Worm (Caenorhabditis elegans): ENCODE data around the gene praf-3.
A peak's percentile ranks its signal among the peaks of the same experiment; 100 is the strongest.

The praf-3 gene

DNA sequence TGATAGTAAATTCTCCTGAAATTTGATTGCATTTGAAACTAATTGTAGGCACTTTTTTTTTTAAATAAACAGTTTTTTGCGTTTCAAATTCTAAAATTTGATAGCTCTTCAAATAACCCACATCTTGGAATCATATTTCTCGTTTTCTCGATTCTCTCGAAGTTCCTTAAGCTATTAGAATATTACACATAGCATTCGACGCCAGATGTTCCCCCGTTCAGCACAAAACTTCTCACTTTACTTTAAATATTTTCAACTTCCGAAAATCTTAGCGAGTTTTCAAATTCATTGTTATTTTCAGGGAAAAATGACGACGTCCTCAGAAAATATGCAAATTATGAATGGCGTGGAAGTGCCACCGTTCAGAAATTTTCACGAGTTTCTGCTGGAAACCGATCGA, at the start of gene praf-3:
TSS of gene praf-3 (plus strand) at position 301 of the 400 bp plus-strand sequence.
- TF ChIP-seq cnd-1 (tag; optimal IDR thresholded peaks at IDR 0.05) (no peak), M03D4.4 (tag; optimal IDR thresholded peaks at IDR 0.05) (no peak), nhr-28 (tag; optimal IDR thresholded peaks at IDR 0.05) (no peak), lin-32 (GFP tag; optimal IDR thresholded peaks at IDR 0.05) (no peak), ztf-11 (tag; optimal IDR thresholded peaks at IDR 0.05) (no peak), lin-13 (tag; optimal IDR thresholded peaks at IDR 0.05) (no peak), snpc-4 (tag; optimal IDR thresholded peaks at IDR 0.05) (no peak), ces-1 (GFP tag; optimal IDR thresholded peaks at IDR 0.05) (no peak), sem-2 (GFP tag; optimal IDR thresholded peaks at IDR 0.05) (no peak), bed-3 (GFP tag; optimal IDR thresholded peaks at IDR 0.05) (no peak), zip-8 (tag; optimal IDR thresholded peaks at IDR 0.05) (no peak), ham-2 (GFP tag; optimal IDR thresholded peaks at IDR 0.05) (no peak), elt-3 (tag; optimal IDR thresholded peaks at IDR 0.05) (no peak), nhr-237 (tag; optimal IDR thresholded peaks at IDR 0.05) (no peak), ceh-39 (tag; optimal IDR thresholded peaks at IDR 0.05) (no peak), nhr-2 (tag; optimal IDR thresholded peaks at IDR 0.05) (no peak), ceh-43 (GFP tag; optimal IDR thresholded peaks at IDR 0.05) (no peak), hlh-1 (tag; optimal IDR thresholded peaks at IDR 0.05) (no peak), flh-1 (GFP tag; optimal IDR thresholded peaks at IDR 0.05) (no peak)

DNA sequence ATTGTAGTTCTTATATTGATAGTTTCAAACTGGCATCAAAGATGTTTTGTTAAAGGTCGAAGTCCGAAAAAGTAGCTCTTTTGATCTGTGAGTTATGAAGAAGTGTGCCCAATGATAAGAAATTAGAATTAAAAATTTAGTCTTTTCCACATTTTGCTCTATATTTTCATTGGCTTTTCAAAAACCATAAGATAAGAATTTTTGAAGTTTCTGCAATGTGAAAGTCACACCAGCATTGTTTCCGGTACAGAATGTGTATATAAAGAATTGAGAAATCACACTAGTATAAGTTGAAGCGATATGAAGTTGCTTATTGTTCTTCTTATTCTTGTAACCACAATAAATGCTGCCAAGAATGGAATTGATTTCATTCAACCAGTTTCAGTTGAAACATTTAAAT, 47.3 kb upstream of the praf-3 start, which contains the start of gene lys-10:
TSS of gene lys-10 (plus strand) at position 301 of the 400 bp plus-strand sequence.
- no peak for TF ChIP-seq flh-1 (GFP tag; optimal IDR thresholded peaks at IDR 0.05)

DNA sequence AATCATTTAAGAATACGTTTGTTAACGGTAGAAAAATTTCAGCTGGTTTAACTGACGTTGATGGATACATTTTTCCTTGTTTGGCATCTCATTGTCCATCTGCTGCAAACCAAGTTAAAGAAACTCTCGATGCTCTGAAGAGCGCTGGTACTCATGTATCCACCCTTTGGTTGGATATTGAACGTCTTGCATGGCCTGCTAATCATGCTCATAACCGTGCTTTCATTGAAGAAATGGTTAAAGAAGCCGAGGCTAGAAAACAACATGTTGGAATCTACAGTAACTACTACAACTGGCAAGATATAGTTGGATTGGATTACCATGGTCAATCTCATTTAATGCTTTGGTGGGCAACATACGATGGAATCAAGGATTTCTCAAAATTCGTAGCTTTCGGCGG, 46.7 kb upstream of the praf-3 start:
- TF ChIP-seq lin-13 (tag; optimal IDR thresholded peaks at IDR 0.05): no peak
- no peak for TF ChIP-seq flh-1 (GFP tag; optimal IDR thresholded peaks at IDR 0.05)
- TF ChIP-seq unc-62 (GFP tag; optimal IDR thresholded peaks at IDR 0.05): no peak
- no peak for TF ChIP-seq elt-3 (tag; optimal IDR thresholded peaks at IDR 0.05)
- TF ChIP-seq nhr-237 (tag; optimal IDR thresholded peaks at IDR 0.05): no peak
- no peak for TF ChIP-seq nhr-12 (tag; optimal IDR thresholded peaks at IDR 0.05)
- no peak for TF ChIP-seq ces-1 (GFP tag; optimal IDR thresholded peaks at IDR 0.05)
- no peak for TF ChIP-seq M03D4.4 (tag; optimal IDR thresholded peaks at IDR 0.05)

DNA sequence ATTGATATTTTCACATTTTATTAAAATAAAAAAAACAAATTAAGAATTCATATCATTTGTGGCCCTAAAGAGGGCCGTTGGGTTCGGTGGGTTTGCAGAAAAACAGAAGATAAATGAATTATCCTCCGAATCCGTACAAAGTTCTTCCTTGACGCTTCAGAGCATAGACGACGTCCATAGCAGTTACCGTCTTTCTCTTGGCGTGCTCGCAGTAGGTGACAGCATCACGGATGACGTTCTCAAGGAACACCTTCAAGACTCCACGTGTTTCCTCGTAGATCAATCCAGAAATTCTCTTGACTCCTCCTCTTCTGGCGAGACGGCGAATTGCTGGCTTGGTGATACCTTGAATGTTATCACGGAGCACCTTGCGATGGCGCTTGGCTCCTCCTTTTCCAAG, 46.2 kb upstream of the praf-3 start:
- TF ChIP-seq lsy-2 (tag; optimal IDR thresholded peaks at IDR 0.05): no peak
- no peak for TF ChIP-seq ham-2 (GFP tag; optimal IDR thresholded peaks at IDR 0.05)
- TF ChIP-seq nhr-76 (tag; optimal IDR thresholded peaks at IDR 0.05): no peak
- TF ChIP-seq elt-1 (tag; optimal IDR thresholded peaks at IDR 0.05; ENCODE audit: borderline replicate concordance, insufficient read depth): no peak
- no peak for TF ChIP-seq sem-2 (GFP tag; optimal IDR thresholded peaks at IDR 0.05)
- no peak for TF ChIP-seq ztf-11 (tag; optimal IDR thresholded peaks at IDR 0.05)
- TF ChIP-seq mls-2 (tag; optimal IDR thresholded peaks at IDR 0.05): no peak
- TF ChIP-seq zip-8 (tag; optimal IDR thresholded peaks at IDR 0.05): no peak
- no peak for TF ChIP-seq nhr-12 (tag; optimal IDR thresholded peaks at IDR 0.05)
- TF ChIP-seq M03D4.4 (tag; optimal IDR thresholded peaks at IDR 0.05): no peak
- no peak for TF ChIP-seq unc-120 (tag; optimal IDR thresholded peaks at IDR 0.05; ENCODE audit: poor library complexity, severe bottlenecking)
- TF ChIP-seq snpc-4 (tag; optimal IDR thresholded peaks at IDR 0.05): no peak
- no peak for TF ChIP-seq ces-1 (GFP tag; optimal IDR thresholded peaks at IDR 0.05)
- no peak for TF ChIP-seq ceh-43 (GFP tag; optimal IDR thresholded peaks at IDR 0.05)
- TF ChIP-seq hlh-1 (tag; optimal IDR thresholded peaks at IDR 0.05): no peak
- TF ChIP-seq sptf-1 (tag; optimal IDR thresholded peaks at IDR 0.05): no peak
- no peak for TF ChIP-seq flh-1 (GFP tag; optimal IDR thresholded peaks at IDR 0.05)
- TF ChIP-seq mab-5 (tag; optimal IDR thresholded peaks at IDR 0.05): no peak

DNA sequence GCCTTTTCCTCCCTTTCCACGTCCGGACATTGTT, 46.0 kb upstream of the praf-3 start, which contains the start of gene his-31:
TSS of gene his-31 (minus strand) at position 30 of the 34 bp plus-strand sequence.
- TF ChIP-seq unc-62 (GFP tag; optimal IDR thresholded peaks at IDR 0.05): no peak
- TF ChIP-seq flh-1 (GFP tag; optimal IDR thresholded peaks at IDR 0.05): no peak
- no peak for TF ChIP-seq zip-8 (tag; optimal IDR thresholded peaks at IDR 0.05)

DNA sequence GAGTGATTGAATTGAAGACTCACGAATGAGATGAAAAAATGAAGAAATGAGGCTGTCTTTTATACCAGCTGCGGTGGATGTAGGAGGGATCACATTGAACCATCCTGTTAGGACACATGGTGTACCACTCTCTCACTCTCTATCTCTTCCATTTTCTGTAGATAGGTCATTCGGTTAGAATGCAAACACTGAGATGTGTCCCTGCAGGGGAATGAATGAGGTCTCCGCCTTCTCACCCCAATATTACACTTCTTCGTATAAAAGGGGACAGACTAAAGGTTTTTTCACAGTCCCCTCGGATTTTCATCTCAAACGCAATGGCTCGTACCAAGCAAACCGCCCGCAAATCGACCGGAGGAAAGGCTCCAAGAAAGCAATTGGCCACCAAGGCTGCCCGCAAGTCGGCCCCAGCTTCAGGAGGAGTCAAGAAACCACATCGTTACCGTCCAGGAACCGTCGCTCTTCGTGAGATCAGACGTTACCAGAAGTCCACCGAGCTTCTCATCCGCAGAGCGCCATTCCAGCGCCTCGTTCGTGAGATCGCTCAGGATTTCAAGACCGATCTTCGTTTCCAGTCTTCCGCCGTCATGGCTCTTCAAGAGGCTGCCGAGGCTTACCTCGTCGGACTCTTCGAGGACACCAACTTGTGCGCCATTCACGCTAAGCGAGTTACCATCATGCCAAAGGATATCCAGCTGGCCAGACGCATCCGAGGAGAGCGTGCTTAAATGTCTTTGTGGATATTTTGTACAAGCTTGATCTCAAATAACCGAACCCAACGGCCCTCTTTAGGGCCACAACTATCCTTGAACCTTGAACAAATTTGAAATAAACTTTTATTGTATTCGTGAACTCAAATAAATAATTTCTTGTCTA, 45.6 kb upstream of the praf-3 start, which contains the start of gene his-32:
TSS of gene his-32 (plus strand) at position 318 of the 876 bp plus-strand sequence.
- TF ChIP-seq cnd-1 (tag; optimal IDR thresholded peaks at IDR 0.05) (peak; percentile 95), mab-5 (tag; optimal IDR thresholded peaks at IDR 0.05) (no peak), bed-3 (GFP tag; optimal IDR thresholded peaks at IDR 0.05) (no peak), ztf-11 (tag; optimal IDR thresholded peaks at IDR 0.05) (peak; percentile 98), unc-120 (tag; optimal IDR thresholded peaks at IDR 0.05; ENCODE audit: poor library complexity, severe bottlenecking) (no peak), sem-2 (GFP tag; optimal IDR thresholded peaks at IDR 0.05) (peak; percentile 78), lin-13 (tag; optimal IDR thresholded peaks at IDR 0.05) (peak; percentile 98), unc-39 (tag; optimal IDR thresholded peaks at IDR 0.05) (peak; percentile 96), ceh-39 (tag; optimal IDR thresholded peaks at IDR 0.05) (peak; percentile 99), elt-3 (tag; optimal IDR thresholded peaks at IDR 0.05) (no peak), mep-1 (tag; optimal IDR thresholded peaks at IDR 0.05) (peak; percentile 92), lsy-2 (tag; optimal IDR thresholded peaks at IDR 0.05) (peak; percentile 78), tbx-8 (GFP tag; optimal IDR thresholded peaks at IDR 0.05) (peak; percentile 72), pha-4 (tag; optimal IDR thresholded peaks at IDR 0.05) (peak; percentile 92), M03D4.4 (tag; optimal IDR thresholded peaks at IDR 0.05) (peak; percentile 75), drap-1 (GFP tag; optimal IDR thresholded peaks at IDR 0.05) (peak; percentile 63), nhr-2 (tag; optimal IDR thresholded peaks at IDR 0.05) (peak; percentile 76), blmp-1 (tag; optimal IDR thresholded peaks at IDR 0.05) (no peak), mls-2 (tag; optimal IDR thresholded peaks at IDR 0.05) (peak; percentile 61), unc-62 (GFP tag; optimal IDR thresholded peaks at IDR 0.05) (peak; percentile 89), nhr-12 (tag; optimal IDR thresholded peaks at IDR 0.05) (peak; percentile 87), nhr-76 (tag; optimal IDR thresholded peaks at IDR 0.05) (no peak), elt-1 (tag; optimal IDR thresholded peaks at IDR 0.05; ENCODE audit: borderline replicate concordance, insufficient read depth) (peak; percentile 20), zip-8 (tag; optimal IDR thresholded peaks at IDR 0.05) (no peak), nhr-28 (tag; optimal IDR thresholded peaks at IDR 0.05) (no peak), flh-1 (GFP tag; optimal IDR thresholded peaks at IDR 0.05) (no peak), lin-32 (GFP tag; optimal IDR thresholded peaks at IDR 0.05) (peak; percentile 65), ceh-43 (GFP tag; optimal IDR thresholded peaks at IDR 0.05) (peak; percentile 45), nhr-237 (tag; optimal IDR thresholded peaks at IDR 0.05) (no peak)
